Worm (Caenorhabditis elegans) whole organism, L2 larva: ENCODE results near the gene C05D9.3.

Experiments
- C34F6.9 ChIP-seq: fragments of 150-350 bp; optimal IDR thresholded peaks from 2 replicates; lab custom pipeline; 2014; ENCODE audit warnings: missing biosample characterization, missing genetic modification characterization
- F13H6.1 ChIP-seq: sonication (generic microtip); optimal IDR thresholded peaks from 2 replicates; lab custom pipeline; 2016; ENCODE audit warnings: missing genetic modification characterization, missing compliant biosample characterization
- Y55F3AM.14 ChIP-seq: fragments of 200-800 bp; sonication (Bioruptor generic); optimal IDR thresholded peaks from 2 replicates; lab custom pipeline; 2018; ENCODE audit warnings: mild to moderate bottlenecking, missing genetic modification characterization, missing compliant biosample characterization
- ZK546.5 ChIP-seq: sonication (generic microtip); optimal IDR thresholded peaks from 2 replicates; lab custom pipeline; 2017; ENCODE audit warnings: missing biosample characterization, missing genetic modification characterization
- alr-1 ChIP-seq: fragments of 150-350 bp; optimal IDR thresholded peaks from 2 replicates; lab custom pipeline; 2014; ENCODE audit warnings: missing biosample characterization, missing genetic modification characterization
- ama-1 ChIP-seq: fragments of 150-350 bp; optimal IDR thresholded peaks from 2 replicates; lab custom pipeline; 2018; ENCODE audit warnings: inconsistent platforms
- blmp-1 ChIP-seq: sonication (generic microtip); optimal IDR thresholded peaks from 2 replicates; lab custom pipeline; 2017; ENCODE audit warnings: missing genetic modification characterization, mild to moderate bottlenecking, missing compliant biosample characterization, antibody characterized with exemption, moderate library complexity; ENCODE audit not compliant: insufficient read depth
- ceh-16 ChIP-seq: fragments of 150-350 bp; optimal IDR thresholded peaks from 2 replicates; lab custom pipeline; 2014; ENCODE audit warnings: missing biosample characterization, missing genetic modification characterization
- ceh-82 ChIP-seq: fragments of 150-350 bp; optimal IDR thresholded peaks from 2 replicates; lab custom pipeline; 2014; ENCODE audit warnings: missing biosample characterization, missing genetic modification characterization
- crh-2 ChIP-seq: sonication (generic microtip); optimal IDR thresholded peaks from 2 replicates; lab custom pipeline; 2017; ENCODE audit warnings: missing biosample characterization, missing genetic modification characterization
- dmd-4 ChIP-seq: sonication (generic microtip); optimal IDR thresholded peaks from 2 replicates; lab custom pipeline; 2017; ENCODE audit warnings: missing biosample characterization, missing genetic modification characterization
- egl-27 ChIP-seq: sonication (generic microtip); optimal IDR thresholded peaks from 3 replicates; lab custom pipeline; 2017; ENCODE audit warnings: missing biosample characterization, missing genetic modification reagents, missing genetic modification characterization
- elt-1 ChIP-seq: fragments of 150-350 bp; optimal IDR thresholded peaks from 2 replicates; lab custom pipeline; 2014; ENCODE audit warnings: missing biosample characterization, missing genetic modification characterization
- elt-3 ChIP-seq: sonication (generic microtip); optimal IDR thresholded peaks from 2 replicates; lab custom pipeline; 2017; ENCODE audit warnings: missing biosample characterization, missing genetic modification characterization
- fos-1 ChIP-seq: fragments of 150-350 bp; optimal IDR thresholded peaks from 2 replicates; lab custom pipeline; 2014; ENCODE audit warnings: missing biosample characterization, missing genetic modification characterization
- gmeb-1 ChIP-seq: fragments of 150-350 bp; optimal IDR thresholded peaks from 2 replicates; lab custom pipeline; 2014; ENCODE audit warnings: missing biosample characterization, missing genetic modification characterization
- lin-13 ChIP-seq: fragments of 150-350 bp; optimal IDR thresholded peaks from 2 replicates; lab custom pipeline; 2014; ENCODE audit warnings: missing biosample characterization, missing genetic modification reagents, missing genetic modification characterization
- lin-39 ChIP-seq: fragments of 150-350 bp; optimal IDR thresholded peaks from 2 replicates; lab custom pipeline; 2014; ENCODE audit warnings: missing biosample characterization, missing genetic modification reagents, missing genetic modification characterization
- mab-5 ChIP-seq: fragments of 150-350 bp; optimal IDR thresholded peaks from 2 replicates; lab custom pipeline; 2014; ENCODE audit warnings: missing biosample characterization, missing genetic modification characterization
- mbf-1 ChIP-seq: sonication (generic microtip); optimal IDR thresholded peaks from 2 replicates; lab custom pipeline; 2017; ENCODE audit warnings: missing biosample characterization, missing genetic modification characterization
- nhr-11 ChIP-seq: fragments of 150-350 bp; optimal IDR thresholded peaks from 2 replicates; lab custom pipeline; 2014; ENCODE audit warnings: missing biosample characterization, missing genetic modification characterization
- nhr-12 ChIP-seq: fragments of 150-350 bp; optimal IDR thresholded peaks from 2 replicates; lab custom pipeline; 2014; ENCODE audit warnings: missing biosample characterization, missing genetic modification characterization
- nhr-129 ChIP-seq: fragments of 150-350 bp; optimal IDR thresholded peaks from 2 replicates; lab custom pipeline; 2014; ENCODE audit warnings: missing biosample characterization, missing genetic modification characterization
- nhr-21 ChIP-seq: fragments of 150-350 bp; optimal IDR thresholded peaks from 2 replicates; lab custom pipeline; 2014; ENCODE audit warnings: missing biosample characterization, missing genetic modification characterization
- nhr-237 ChIP-seq: fragments of 150-350 bp; optimal IDR thresholded peaks from 2 replicates; lab custom pipeline; 2014; ENCODE audit warnings: missing biosample characterization, missing genetic modification characterization
- nhr-25 ChIP-seq: fragments of 150-350 bp; sonication (generic microtip); optimal IDR thresholded peaks from 3 replicates; lab custom pipeline; 2014; ENCODE audit warnings: missing biosample characterization, missing genetic modification characterization
- nhr-6 ChIP-seq: fragments of 150-350 bp; optimal IDR thresholded peaks from 2 replicates; lab custom pipeline; 2014; ENCODE audit warnings: missing biosample characterization, missing genetic modification characterization
- nhr-77 ChIP-seq: fragments of 150-350 bp; optimal IDR thresholded peaks from 2 replicates; lab custom pipeline; 2014; ENCODE audit warnings: missing biosample characterization, missing genetic modification characterization
- peb-1 ChIP-seq: fragments of 150-350 bp; optimal IDR thresholded peaks from 2 replicates; lab custom pipeline; 2014; ENCODE audit warnings: missing biosample characterization, missing genetic modification characterization
- sem-4 ChIP-seq: fragments of 150-350 bp; optimal IDR thresholded peaks from 2 replicates; lab custom pipeline; 2014; ENCODE audit warnings: missing biosample characterization, missing genetic modification reagents, missing genetic modification characterization
- sma-3 ChIP-seq: sonication (generic microtip); optimal IDR thresholded peaks from 2 replicates; lab custom pipeline; 2016; ENCODE audit warnings: missing genetic modification reagents, missing genetic modification characterization, missing compliant biosample characterization
- sma-9 ChIP-seq, 2 experiments: fragments of 150-350 bp in 1 of 2; sonication (generic microtip) in 1 of 2; optimal IDR thresholded peaks; 2 replicates each; lab custom pipeline; 2014 to 2016; ENCODE audit warnings: missing genetic modification characterization in 2 of 2, mild to moderate bottlenecking in 1 of 2, missing biosample characterization in 1 of 2, missing compliant biosample characterization in 1 of 2, missing genetic modification reagents in 1 of 2, moderate library complexity in 1 of 2
- snpc-4 ChIP-seq: fragments of 150-350 bp; optimal IDR thresholded peaks from 2 replicates; lab custom pipeline; 2014; ENCODE audit warnings: missing biosample characterization, missing genetic modification characterization
- unc-39 ChIP-seq: fragments of 150-350 bp; optimal IDR thresholded peaks from 2 replicates; lab custom pipeline; 2014; ENCODE audit warnings: missing biosample characterization, missing genetic modification characterization
- unc-55 ChIP-seq: fragments of 150-350 bp; sonication (generic microtip); optimal IDR thresholded peaks from 3 replicates; lab custom pipeline; 2014; ENCODE audit warnings: missing biosample characterization, missing genetic modification reagents, missing genetic modification characterization
- unc-62 ChIP-seq: fragments of 150-350 bp; optimal IDR thresholded peaks from 2 replicates; lab custom pipeline; 2014; ENCODE audit warnings: missing biosample characterization, missing genetic modification reagents, missing genetic modification characterization
- zag-1 ChIP-seq: fragments of 150-350 bp; optimal IDR thresholded peaks from 2 replicates; lab custom pipeline; 2014; ENCODE audit warnings: missing biosample characterization, missing genetic modification characterization
- ztf-1 ChIP-seq: fragments of 200-800 bp; sonication (Bioruptor generic); conservative IDR thresholded peaks from 2 replicates; pipeline ENCODE4 v1.3.6; 2022; ENCODE audit warnings: missing genetic modification characterization, missing compliant biosample characterization
- ztf-4 ChIP-seq: fragments of 150-350 bp; optimal IDR thresholded peaks from 2 replicates; lab custom pipeline; 2014; ENCODE audit warnings: missing biosample characterization, missing genetic modification characterization

C05D9.3 gene

ce11 chrX:1064064-1064463 lies 47.6 kb upstream of the C05D9.3 start (continued):
- TF ChIP-seq sma-3 (no peak), peb-1 (tag; lab: Kevin White, UChicago) (no peak)

DNA sequence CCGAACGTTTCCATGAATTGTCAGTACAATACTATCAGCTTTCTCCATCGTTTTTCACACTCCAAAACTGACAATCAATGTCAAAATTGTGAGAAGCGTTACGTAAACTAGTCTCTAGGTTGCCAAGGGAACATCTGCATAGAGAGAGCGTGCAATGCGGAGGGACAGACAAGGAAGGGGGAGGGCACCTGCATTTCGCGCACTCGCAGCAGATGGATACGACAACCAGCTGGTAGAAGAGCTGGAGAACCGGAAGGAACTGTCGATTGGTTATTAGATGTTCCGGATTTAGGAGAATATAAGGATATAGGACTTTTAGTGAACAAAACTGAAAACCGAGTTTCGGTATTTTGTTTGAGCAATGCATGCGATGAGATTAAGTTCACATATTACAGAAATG lies 42.7 kb upstream of the C05D9.3 start, which contains the start of gene mksr-1:
TSS of gene mksr-1 (minus strand) at position 144 of the 400 bp plus-strand sequence.
- no peak for TF ChIP-seq alr-1
- TF ChIP-seq nhr-237 (tag; lab: Kevin White, UChicago): no peak
- TF ChIP-seq F13H6.1: no peak
- TF ChIP-seq lin-13 (GFP tag; lab: Kevin White, UChicago): no peak
- TF ChIP-seq ceh-16 (tag; lab: Kevin White, UChicago): no peak
- no peak for TF ChIP-seq mab-5 (tag; lab: Kevin White, UChicago)
- no peak for TF ChIP-seq ztf-4 (tag; lab: Kevin White, UChicago)

ce11 chrX:1072152-1072551 lies 39.6 kb upstream of the C05D9.3 start, which contains the start of gene lim-6:
lim-6 (plus strand) TSS chrX:1072452.
- TF ChIP-seq crh-2 (tag; lab: Kevin White, UChicago): no peak

ce11 chrX:1080549-1080948 lies 31.2 kb upstream of the C05D9.3 start, which contains the start of gene pfn-3:
pfn-3 (minus strand) TSS chrX:1080649.
- peak; percentile 9 for TF ChIP-seq C34F6.9
- TF ChIP-seq sma-9 (GFP tag; optimal IDR thresholded peaks at IDR 0.05; lab: Kevin White, UChicago): peak; percentile 50
- TF ChIP-seq sma-9 (tag; optimal IDR thresholded peaks at IDR 0.05; lab: Kevin White, UChicago): no peak
- TF ChIP-seq ceh-82 (tag; lab: Kevin White, UChicago): no peak
- no peak for TF ChIP-seq snpc-4 (tag; lab: Kevin White, UChicago)
- TF ChIP-seq nhr-129: peak; percentile 48

DNA sequence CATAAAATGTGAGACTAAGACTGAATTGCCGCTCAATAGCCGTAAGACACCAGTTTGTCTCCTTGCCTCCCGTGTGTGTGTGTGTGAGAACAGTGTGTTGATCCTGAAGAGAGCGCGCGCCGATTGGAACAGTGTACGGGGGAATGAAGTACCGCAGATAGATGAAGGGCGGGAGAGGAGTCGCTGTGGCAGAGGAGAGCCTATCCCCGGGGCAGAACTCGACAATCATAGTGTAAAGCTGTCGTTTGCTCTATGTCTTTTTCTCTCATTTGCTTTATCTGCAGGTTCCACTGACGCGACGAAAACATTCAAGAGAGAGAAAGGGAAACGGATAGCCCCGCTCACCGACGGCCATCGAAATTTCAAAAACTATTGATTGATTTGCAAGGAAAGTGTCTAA lies 29.8 kb upstream of the C05D9.3 start:
- TF ChIP-seq F13H6.1 (peak; percentile 71), blmp-1 (tag; lab: Kevin White, UChicago) (no peak), sma-9 (GFP tag; optimal IDR thresholded peaks at IDR 0.05; lab: Kevin White, UChicago) (peak; percentile 48), sma-9 (tag; optimal IDR thresholded peaks at IDR 0.05; lab: Kevin White, UChicago) (no peak), gmeb-1 (no peak), C34F6.9 (peak; percentile 6)

- TF ChIP-seq elt-3 (tag; lab: Kevin White, UChicago): no peak
- TF ChIP-seq nhr-21: no peak
- no peak for TF ChIP-seq nhr-12 (tag; lab: Kevin White, UChicago)
- no peak for TF ChIP-seq nhr-6 (tag; lab: Kevin White, UChicago)
- no peak for TF ChIP-seq dmd-4
These were observed 26.7 kb upstream of the C05D9.3 start for ce11 chrX:1085000-1085399.

- TF ChIP-seq nhr-129: no peak
- no peak for TF ChIP-seq nhr-77 (tag; lab: Kevin White, UChicago)
- TF ChIP-seq sma-9 (GFP tag; optimal IDR thresholded peaks at IDR 0.05; lab: Kevin White, UChicago): peak; percentile 6
- no peak for TF ChIP-seq sma-9 (tag; optimal IDR thresholded peaks at IDR 0.05; lab: Kevin White, UChicago)
- TF ChIP-seq ceh-82 (tag; lab: Kevin White, UChicago): no peak
- no peak for TF ChIP-seq egl-27 (tag; lab: Kevin White, UChicago)
- TF ChIP-seq nhr-237 (tag; lab: Kevin White, UChicago): no peak
- TF ChIP-seq Y55F3AM.14 (GFP tag; lab: Kevin White, UChicago): no peak
- no peak for TF ChIP-seq peb-1 (tag; lab: Kevin White, UChicago)
- TF ChIP-seq F13H6.1: no peak
- no peak for TF ChIP-seq alr-1
- no peak for TF ChIP-seq snpc-4 (tag; lab: Kevin White, UChicago)
- no peak for TF ChIP-seq elt-1
- TF ChIP-seq unc-55: peak; percentile 9
- no peak for TF ChIP-seq unc-62 (GFP tag; lab: Kevin White, UChicago)
- peak; percentile 57 for TF ChIP-seq nhr-25 (tag; lab: Kevin White, UChicago)
- TF ChIP-seq zag-1: no peak
- no peak for TF ChIP-seq fos-1
- TF ChIP-seq ama-1 (lab: Kevin White, UChicago): no peak
- TF ChIP-seq sem-4 (tag; lab: Kevin White, UChicago): peak; percentile 13
- TF ChIP-seq mbf-1 (tag; lab: Kevin White, UChicago): no peak
- TF ChIP-seq ZK546.5 (tag; lab: Kevin White, UChicago): no peak
- no peak for TF ChIP-seq ztf-1 (GFP tag; lab: Robert Waterston, UW)
- no peak for TF ChIP-seq nhr-21
- no peak for TF ChIP-seq nhr-12 (tag; lab: Kevin White, UChicago)
- no peak for TF ChIP-seq blmp-1 (tag; lab: Kevin White, UChicago)
- TF ChIP-seq crh-2 (tag; lab: Kevin White, UChicago): no peak
- TF ChIP-seq unc-39: no peak
- no peak for TF ChIP-seq lin-39
- no peak for TF ChIP-seq nhr-11 (tag; lab: Kevin White, UChicago)
- no peak for TF ChIP-seq dmd-4
These were observed 25.3 kb upstream of the C05D9.3 start for ce11 chrX:1086406-1086897.
